Worm (Caenorhabditis elegans) whole organism, mixed stage, embryonic: ENCODE results near the gene srlf-29.
"Not testable (repeated sequence)": the region's sequence is repeated elsewhere in the genome, so short reads cannot be mapped to it uniquely, and the experiment has no call there.

Experiments used
- M03D4.4 ChIP-seq: sonication (generic microtip); optimal IDR thresholded peaks from 2 replicates; lab custom pipeline; 2017; ENCODE audit warnings: mild to moderate bottlenecking, missing genetic modification characterization, missing compliant biosample characterization
- bed-3 ChIP-seq: fragments of 200-800 bp; sonication (Bioruptor generic); optimal IDR thresholded peaks from 3 replicates; lab custom pipeline; 2018; ENCODE audit warnings: mild to moderate bottlenecking, missing genetic modification characterization, moderate library complexity, missing compliant biosample characterization
- blmp-1 ChIP-seq: fragments of 150-350 bp; optimal IDR thresholded peaks from 2 replicates; lab custom pipeline; 2014; ENCODE audit warnings: missing biosample characterization, missing genetic modification characterization
- ceh-39 ChIP-seq: fragments of 150-350 bp; optimal IDR thresholded peaks from 2 replicates; lab custom pipeline; 2014; ENCODE audit warnings: missing biosample characterization, missing genetic modification characterization
- ceh-83 ChIP-seq: fragments of 200-800 bp; sonication (Bioruptor generic); optimal IDR thresholded peaks from 2 replicates; lab custom pipeline; 2018; ENCODE audit warnings: mild to moderate bottlenecking, missing genetic modification characterization, missing compliant biosample characterization
- ces-1 ChIP-seq: fragments of 150-350 bp; optimal IDR thresholded peaks from 2 replicates; lab custom pipeline; 2014; ENCODE audit warnings: missing biosample characterization, missing genetic modification reagents, missing genetic modification characterization
- cnd-1 ChIP-seq: fragments of 200-800 bp; sonication (Bioruptor generic); optimal IDR thresholded peaks from 2 replicates; lab custom pipeline; 2018; ENCODE audit warnings: mild to moderate bottlenecking, missing genetic modification characterization, missing compliant biosample characterization
- drap-1 ChIP-seq: fragments of 200-800 bp; sonication (Bioruptor generic); optimal IDR thresholded peaks from 3 replicates; lab custom pipeline; 2018; ENCODE audit warnings: mild to moderate bottlenecking, missing genetic modification characterization, missing compliant biosample characterization
- elt-1 ChIP-seq: sonication (generic microtip); optimal IDR thresholded peaks from 2 replicates; lab custom pipeline; 2017; ENCODE audit warnings: missing genetic modification characterization, mild to moderate bottlenecking, missing compliant biosample characterization, antibody characterized with exemption, moderate library complexity, borderline replicate concordance; ENCODE audit not compliant: insufficient read depth
- elt-3 ChIP-seq: fragments of 150-350 bp; optimal IDR thresholded peaks from 2 replicates; lab custom pipeline; 2014; ENCODE audit warnings: missing biosample characterization, missing genetic modification characterization
- flh-1 ChIP-seq: fragments of 200-800 bp; sonication (Bioruptor generic); optimal IDR thresholded peaks from 2 replicates; lab custom pipeline; 2018; ENCODE audit warnings: mild to moderate bottlenecking, missing genetic modification characterization, moderate library complexity, missing compliant biosample characterization
- ham-2 ChIP-seq: fragments of 200-800 bp; sonication (Bioruptor generic); optimal IDR thresholded peaks from 2 replicates; lab custom pipeline; 2018; ENCODE audit warnings: mild to moderate bottlenecking, missing genetic modification characterization, missing compliant biosample characterization
- hlh-1 ChIP-seq: fragments of 150-350 bp; optimal IDR thresholded peaks from 2 replicates; lab custom pipeline; 2014; ENCODE audit warnings: missing biosample characterization, missing genetic modification reagents, missing genetic modification characterization
- lsy-2 ChIP-seq: fragments of 150-350 bp; optimal IDR thresholded peaks from 2 replicates; lab custom pipeline; 2014; ENCODE audit warnings: missing biosample characterization, missing genetic modification characterization
- mep-1 ChIP-seq: fragments of 150-350 bp; optimal IDR thresholded peaks from 2 replicates; lab custom pipeline; 2017; ENCODE audit warnings: missing biosample characterization, missing genetic modification reagents, missing genetic modification characterization, inconsistent platforms
- mls-2 ChIP-seq: sonication (generic microtip); optimal IDR thresholded peaks from 2 replicates; lab custom pipeline; 2016; ENCODE audit warnings: mild to moderate bottlenecking, missing genetic modification characterization, moderate library complexity, missing compliant biosample characterization
- nhr-12 ChIP-seq: fragments of 150-350 bp; optimal IDR thresholded peaks from 2 replicates; lab custom pipeline; 2014; ENCODE audit warnings: missing biosample characterization, missing genetic modification characterization
- nhr-2 ChIP-seq: fragments of 150-350 bp; optimal IDR thresholded peaks from 2 replicates; lab custom pipeline; 2014; ENCODE audit warnings: missing biosample characterization, missing genetic modification characterization
- nhr-237 ChIP-seq: fragments of 150-350 bp; optimal IDR thresholded peaks from 2 replicates; lab custom pipeline; 2014; ENCODE audit warnings: missing biosample characterization, missing genetic modification characterization
- nhr-28 ChIP-seq: fragments of 150-350 bp; optimal IDR thresholded peaks from 2 replicates; lab custom pipeline; 2014; ENCODE audit warnings: missing biosample characterization, missing genetic modification characterization
- pha-4 ChIP-seq: fragments of 150-350 bp; optimal IDR thresholded peaks from 2 replicates; lab custom pipeline; 2018; ENCODE audit warnings: missing biosample characterization, missing genetic modification reagents, missing genetic modification characterization
- snpc-4 ChIP-seq: fragments of 150-350 bp; optimal IDR thresholded peaks from 2 replicates; lab custom pipeline; 2014; ENCODE audit warnings: missing biosample characterization, missing genetic modification characterization
- tbx-8 ChIP-seq: fragments of 200-800 bp; sonication (Bioruptor generic); optimal IDR thresholded peaks from 2 replicates; lab custom pipeline; 2018; ENCODE audit warnings: mild to moderate bottlenecking, missing genetic modification characterization, moderate library complexity, missing compliant biosample characterization
- unc-120 ChIP-seq: sonication (generic microtip); optimal IDR thresholded peaks from 2 replicates; lab custom pipeline; 2017; ENCODE audit warnings: missing genetic modification characterization, missing compliant biosample characterization; ENCODE audit not compliant: poor library complexity, severe bottlenecking
- unc-62 ChIP-seq: fragments of 150-350 bp; optimal IDR thresholded peaks from 2 replicates; lab custom pipeline; 2014; ENCODE audit warnings: missing biosample characterization, missing genetic modification reagents, missing genetic modification characterization
- ztf-11 ChIP-seq: fragments of 150-350 bp; optimal IDR thresholded peaks from 2 replicates; lab custom pipeline; 2014; ENCODE audit warnings: missing biosample characterization, missing genetic modification characterization

srlf-29 gene

ce11 chrII:1632216-1632615 is 33.9 kb upstream of the srlf-29 start, which contains the start of gene C08E3.13:
Gene C08E3.13, minus strand, starts transcription at chrII:1632316.
- TF ChIP-seq nhr-237 (tag; lab: Kevin White, UChicago); ceh-39 (tag; lab: Kevin White, UChicago); tbx-8: not testable (repeated sequence)

ce11 chrII:1633490-1633889 is 32.6 kb upstream of the srlf-29 start, which contains the start of gene C08E3.1:
Gene C08E3.1, plus strand, starts transcription at chrII:1633790.
- not testable (repeated sequence) for TF ChIP-seq ceh-83 (GFP tag; lab: Kevin White, UChicago); cnd-1 (tag; lab: Kevin White, UChicago); bed-3

- TF ChIP-seq ztf-11 (tag; lab: Kevin White, UChicago) = no peak
- no peak for TF ChIP-seq M03D4.4
- TF ChIP-seq nhr-2 (tag; lab: Kevin White, UChicago) = no peak
- TF ChIP-seq ceh-83 (GFP tag; lab: Kevin White, UChicago) = no peak
- no peak for TF ChIP-seq drap-1 (GFP tag; lab: Kevin White, UChicago)
- TF ChIP-seq cnd-1 (tag; lab: Kevin White, UChicago) = no peak
- TF ChIP-seq flh-1 (GFP tag; lab: Kevin White, UChicago) = no peak
- no peak for TF ChIP-seq unc-120
- no peak for TF ChIP-seq nhr-12 (tag; lab: Kevin White, UChicago)
- TF ChIP-seq blmp-1 (tag; lab: Kevin White, UChicago) = no peak
- no peak for TF ChIP-seq lsy-2 (tag; lab: Kevin White, UChicago)
- TF ChIP-seq unc-62 = no peak
- no peak for TF ChIP-seq ces-1 (GFP tag; lab: Kevin White, UChicago)
- TF ChIP-seq ceh-39 (tag; lab: Kevin White, UChicago) = no peak
- TF ChIP-seq nhr-28 (tag; lab: Kevin White, UChicago) = no peak
- TF ChIP-seq, all 35 proteins: peak for 0
These were observed 30.2 kb upstream of the srlf-29 start for ce11 chrII:1635969-1636368.

ce11 chrII:1636392-1636791 is 29.7 kb upstream of the srlf-29 start, which contains the start of gene srg-20:
Gene srg-20, plus strand, starts transcription at chrII:1636692.
- TF ChIP-seq elt-1; mep-1 (tag; lab: Kevin White, UChicago); ztf-11 (tag; lab: Kevin White, UChicago): not testable (repeated sequence)

- no peak for TF ChIP-seq nhr-12 (tag; lab: Kevin White, UChicago)
- TF ChIP-seq M03D4.4 = no peak
- TF ChIP-seq snpc-4 = no peak
- no peak for TF ChIP-seq elt-3 (tag; lab: Kevin White, UChicago)
- TF ChIP-seq nhr-237 (tag; lab: Kevin White, UChicago) = no peak
- no peak for TF ChIP-seq hlh-1 (tag; lab: Kevin White, UChicago)
- TF ChIP-seq nhr-28 (tag; lab: Kevin White, UChicago) = no peak
- no peak for TF ChIP-seq ceh-83 (GFP tag; lab: Kevin White, UChicago)
- TF ChIP-seq ztf-11 (tag; lab: Kevin White, UChicago) = no peak
- TF ChIP-seq mls-2 = no peak
- no peak for TF ChIP-seq pha-4 (tag; lab: Kevin White, UChicago)
- TF ChIP-seq ceh-39 (tag; lab: Kevin White, UChicago) = no peak
- no peak for TF ChIP-seq lsy-2 (tag; lab: Kevin White, UChicago)
- TF ChIP-seq unc-62 = no peak
- TF ChIP-seq blmp-1 (tag; lab: Kevin White, UChicago) = no peak
These were observed 25.6 kb upstream of the srlf-29 start, which contains the start of gene srh-72 for ce11 chrII:1640496-1640895. Gene srh-72, minus strand, starts transcription at chrII:1640596.

ce11 chrII:1644777-1645348 is 21.3 kb upstream of the srlf-29 start, which contains the start of gene ZC204.6:
Gene ZC204.6, minus strand, starts transcription at chrII:1644827.
- TF ChIP-seq blmp-1 (tag; lab: Kevin White, UChicago) = no peak
- TF ChIP-seq nhr-12 (tag; lab: Kevin White, UChicago) = no peak
- TF ChIP-seq tbx-8 = no peak
- TF ChIP-seq cnd-1 (tag; lab: Kevin White, UChicago) = no peak
- TF ChIP-seq unc-120 = no peak
- no peak for TF ChIP-seq ceh-83 (GFP tag; lab: Kevin White, UChicago)
- no peak for TF ChIP-seq ces-1 (GFP tag; lab: Kevin White, UChicago)
- TF ChIP-seq ham-2 = no peak
- TF ChIP-seq flh-1 (GFP tag; lab: Kevin White, UChicago) = no peak
- TF ChIP-seq elt-3 (tag; lab: Kevin White, UChicago) = no peak
- TF ChIP-seq, all 35 proteins: peak for 0
